Fruit fly (Drosophila melanogaster): ENCODE results near the gene ssp2.

Gene ssp2

DNA sequence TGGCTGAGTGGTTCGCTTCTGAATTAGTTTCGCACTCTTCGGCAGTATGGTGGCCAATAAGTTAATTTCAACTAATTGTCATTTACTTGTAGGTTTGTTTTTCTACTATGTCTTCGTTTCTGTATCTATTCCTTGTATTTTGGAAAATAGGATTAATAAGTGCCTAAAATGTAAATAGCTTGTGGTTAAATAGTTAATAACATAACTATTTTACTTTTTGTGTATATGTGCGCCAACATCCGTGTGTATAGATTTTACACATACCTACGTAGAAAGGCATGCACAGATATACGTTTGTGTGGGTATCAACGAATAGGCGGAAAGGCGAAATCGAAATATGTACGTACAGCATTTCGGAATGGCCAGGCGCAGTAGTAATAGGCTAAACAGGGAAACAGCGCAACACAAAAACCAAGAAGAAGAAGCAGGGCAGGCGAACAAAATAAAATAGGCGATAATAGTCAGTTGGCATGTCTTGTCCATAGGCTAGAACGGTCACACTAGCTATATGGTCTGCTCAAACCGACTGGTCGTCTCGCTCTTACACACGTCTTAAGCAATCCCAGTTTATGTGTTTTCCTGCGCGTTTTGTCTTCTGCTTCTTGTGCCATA lies 37.6 kb downstream of the ssp2 start (continued):
- TF ChIP-seq sd (tag; optimal IDR thresholded peaks at IDR 0.05) (peak; percentile 89), lola (GFP tag; optimal IDR thresholded peaks at IDR 0.05) (no peak), HLH4C (GFP tag; IDR thresholded peaks at IDR 0.05; ENCODE audit: partially characterized antibody) (no peak), CG3065 (GFP tag; optimal IDR thresholded peaks at IDR 0.05) (no peak), CG10654 (GFP tag; optimal IDR thresholded peaks at IDR 0.05) (no peak), tx (GFP tag; optimal IDR thresholded peaks at IDR 0.05) (no peak), HmgZ (tag; optimal IDR thresholded peaks at IDR 0.05) (peak; percentile 60), Pdp1 (GFP tag; optimal IDR thresholded peaks at IDR 0.05) (peak in 1 of 2 experiments; percentile 42), CG32767 (GFP tag; IDR thresholded peaks at IDR 0.05) (peak; percentile 74), Oaz (GFP tag; IDR thresholded peaks at IDR 0.05) (no peak), CG10543 (GFP tag; optimal IDR thresholded peaks at IDR 0.05) (peak; percentile 66), Side (GFP tag; optimal IDR thresholded peaks at IDR 0.05) (no peak), row (GFP tag; IDR thresholded peaks at IDR 0.05) (peak; percentile 16; the same call in 1 of the 3 replicates), CG7963 (GFP tag; IDR thresholded peaks at IDR 0.05; ENCODE audit: partially characterized antibody) (0 out of 3 replicates have a peak, but pooled peaks have one; percentile 39), yki (optimal IDR thresholded peaks at IDR 0.05) (no peak), cwo (GFP tag; optimal IDR thresholded peaks at IDR 0.05) (no peak), Dll (GFP tag; IDR thresholded peaks at IDR 0.05; ENCODE audit: partially characterized antibody) (no peak), scrt (GFP tag; optimal IDR thresholded peaks at IDR 0.05) (no peak), CG8359 (GFP tag; optimal IDR thresholded peaks at IDR 0.05; ENCODE audit: borderline replicate concordance) (no peak), onecut (GFP tag; IDR thresholded peaks at IDR 0.05) (peak; percentile 38; the same call in 1 of the 2 replicates), CG12942 (GFP tag; optimal IDR thresholded peaks at IDR 0.05) (no peak), disco-r (GFP tag; optimal IDR thresholded peaks at IDR 0.05) (no peak), ash1 (GFP tag; optimal IDR thresholded peaks at IDR 0.05) (no peak), mld (GFP tag; IDR thresholded peaks at IDR 0.05; ENCODE audit: partially characterized antibody) (no peak), her (GFP tag; optimal IDR thresholded peaks at IDR 0.05) (no peak), stwl (tag; optimal IDR thresholded peaks at IDR 0.05) (peak; percentile 49), Mrtf (GFP tag; IDR thresholded peaks at IDR 0.05) (no peak), Hand (GFP tag; optimal IDR thresholded peaks at IDR 0.05) (no peak), dpn (GFP tag; optimal IDR thresholded peaks at IDR 0.05) (no peak), zen2 (GFP tag; IDR thresholded peaks at IDR 0.05; ENCODE audit: partially characterized antibody) (0 out of 3 replicates have a peak, but pooled peaks have one; percentile 12), zfh2 (GFP tag; optimal IDR thresholded peaks at IDR 0.05) (peak; percentile 14), Ssrp (tag; optimal IDR thresholded peaks at IDR 0.05) (no peak), CG11398 (GFP tag; optimal IDR thresholded peaks at IDR 0.05) (no peak), CG12155 (GFP tag; optimal IDR thresholded peaks at IDR 0.05) (no peak), CG34422 (GFP tag; IDR thresholded peaks at IDR 0.05) (peak; percentile 44; the same call in 1 of the 3 replicates), ase (GFP tag; IDR thresholded peaks at IDR 0.05) (no peak), hbn (GFP tag; IDR thresholded peaks at IDR 0.05; ENCODE audit: partially characterized antibody) (no peak), trh (GFP tag; optimal IDR thresholded peaks at IDR 0.05) (no peak), dm (GFP tag; optimal IDR thresholded peaks at IDR 0.05) (peak; percentile 50), ap (GFP tag; IDR thresholded peaks at IDR 0.05) (no peak), Deaf1 (tag; optimal IDR thresholded peaks at IDR 0.05) (no peak), CG15514 (GFP tag; optimal IDR thresholded peaks at IDR 0.05) (peak; percentile 54), grau (tag; optimal IDR thresholded peaks at IDR 0.05) (peak; percentile 6), D (optimal IDR thresholded peaks at IDR 0.05) (no peak), D (GFP tag; optimal IDR thresholded peaks at IDR 0.05) (no peak), ATbp (GFP tag; optimal IDR thresholded peaks at IDR 0.05) (no peak), H2.0 (GFP tag; IDR thresholded peaks at IDR 0.05) (no peak), CG4424 (GFP tag; optimal IDR thresholded peaks at IDR 0.05) (no peak), CG6175 (GFP tag; IDR thresholded peaks at IDR 0.05) (no peak), CrebB (tag; optimal IDR thresholded peaks at IDR 0.05) (peak; percentile 17)
